Worm (Caenorhabditis elegans) whole organism, L4 larva: Measurements from ENCODE around the gene C05B5.12.

Source experiments
- F10B5.3 ChIP-seq: sonication (generic microtip); optimal IDR thresholded peaks from 2 replicates; lab custom pipeline; 2016; ENCODE audit warnings: mild to moderate bottlenecking, missing genetic modification characterization, missing compliant biosample characterization
- Y48G9A.11 ChIP-seq: fragments of 200-800 bp; sonication (Bioruptor generic); IDR thresholded peaks from 2 replicates; pipeline ENCODE4 v1.3.6; 2022; ENCODE audit warnings: missing genetic modification reagents, missing genetic modification characterization, missing compliant biosample characterization
- Y5F2A.4 ChIP-seq: fragments of 200-800 bp; sonication (Bioruptor generic); optimal IDR thresholded peaks from 2 replicates; lab custom pipeline; 2018; ENCODE audit warnings: mild to moderate bottlenecking, missing genetic modification characterization, missing compliant biosample characterization
- Y75B8A.6 ChIP-seq: fragments of 200-800 bp; sonication (Bioruptor generic); IDR thresholded peaks from 2 replicates; pipeline ENCODE4 v1.3.6; 2022; ENCODE audit warnings: missing genetic modification reagents, missing genetic modification characterization, missing compliant biosample characterization
- ZK546.5 ChIP-seq, 2 experiments: sonication (generic microtip); optimal IDR thresholded peaks; 2 replicates each; lab custom pipeline; 2017; ENCODE audit warnings: missing biosample characterization in 2 of 2, missing genetic modification characterization in 2 of 2
- aha-1 ChIP-seq: fragments of 150-350 bp; peaks from one replicate; lab custom pipeline; 2014; ENCODE audit warnings: missing biosample characterization, missing genetic modification characterization
- attf-4 ChIP-seq: sonication (generic microtip); optimal IDR thresholded peaks from 3 replicates; lab custom pipeline; 2017; ENCODE audit warnings: missing biosample characterization, missing genetic modification characterization
- ceh-20 ChIP-seq: fragments of 200-800 bp; sonication (Bioruptor generic); IDR thresholded peaks from 2 replicates; pipeline ENCODE4 v1.3.6; 2022; ENCODE audit warnings: missing genetic modification reagents, missing genetic modification characterization, missing compliant biosample characterization
- ceh-32 ChIP-seq: sonication (generic microtip); optimal IDR thresholded peaks from 2 replicates; lab custom pipeline; 2016; ENCODE audit warnings: mild to moderate bottlenecking, missing genetic modification characterization, missing compliant biosample characterization; ENCODE audit not compliant: poor library complexity
- dpl-1 ChIP-seq: fragments of 150-350 bp; optimal IDR thresholded peaks from 2 replicates; lab custom pipeline; 2014; ENCODE audit warnings: missing biosample characterization, missing genetic modification reagents, missing genetic modification characterization
- egl-43 ChIP-seq: fragments of 200-800 bp; sonication (Bioruptor generic); IDR thresholded peaks from 2 replicates; pipeline ENCODE4 v1.3.6; 2022; ENCODE audit warnings: missing genetic modification reagents, missing genetic modification characterization, missing compliant biosample characterization
- fkh-10 ChIP-seq: fragments of 150-350 bp; optimal IDR thresholded peaks from 2 replicates; lab custom pipeline; 2014; ENCODE audit warnings: missing biosample characterization, missing genetic modification reagents, missing genetic modification characterization
- hlh-30 ChIP-seq: sonication (generic microtip); optimal IDR thresholded peaks from 2 replicates; lab custom pipeline; 2017; ENCODE audit warnings: antibody characterized with exemption, mild to moderate bottlenecking, missing genetic modification characterization, missing compliant biosample characterization; ENCODE audit not compliant: insufficient read depth
- hmg-1.1 ChIP-seq: fragments of 200-800 bp; sonication (Bioruptor generic); IDR thresholded peaks from 2 replicates; pipeline ENCODE4 v1.3.6; 2022; ENCODE audit warnings: missing genetic modification reagents, missing genetic modification characterization, missing compliant biosample characterization
- lim-7 ChIP-seq: fragments of 200-800 bp; sonication (Bioruptor generic); IDR thresholded peaks from 2 replicates; pipeline ENCODE4 v1.3.6; 2022; ENCODE audit warnings: missing genetic modification characterization, missing compliant biosample characterization
- lin-13 ChIP-seq: fragments of 150-350 bp; optimal IDR thresholded peaks from 2 replicates; lab custom pipeline; 2014; ENCODE audit warnings: missing biosample characterization, missing genetic modification reagents, missing genetic modification characterization
- lin-15B ChIP-seq: fragments of 150-350 bp; sonication (generic microtip); optimal IDR thresholded peaks from 3 replicates; lab custom pipeline; 2014; ENCODE audit warnings: missing biosample characterization, missing genetic modification characterization
- lsy-2 ChIP-seq, 2 experiments: fragments of 150-350 bp in 1 of 2; sonication (generic microtip) in 1 of 2; optimal IDR thresholded peaks; 2 replicates each; lab custom pipeline; 2014 to 2017; ENCODE audit warnings: missing biosample characterization in 2 of 2, missing genetic modification characterization in 2 of 2
- mdl-1 ChIP-seq, 2 experiments: fragments of 150-350 bp in 1 of 2; sonication (generic microtip) in 1 of 2; optimal IDR thresholded peaks; 2 replicates each; lab custom pipeline; 2014 to 2017; ENCODE audit warnings: missing biosample characterization in 2 of 2, missing genetic modification characterization in 2 of 2
- mdt-29 ChIP-seq: fragments of 200-800 bp; sonication (Bioruptor generic); IDR thresholded peaks from 2 replicates; pipeline ENCODE4 v1.3.6; 2022; ENCODE audit warnings: missing genetic modification reagents, missing genetic modification characterization, missing compliant biosample characterization
- nhr-237 ChIP-seq: sonication (generic microtip); optimal IDR thresholded peaks from 2 replicates; lab custom pipeline; 2017; ENCODE audit warnings: missing biosample characterization, missing genetic modification characterization
- nhr-42 ChIP-seq: fragments of 200-800 bp; sonication (Bioruptor generic); IDR thresholded peaks from 2 replicates; pipeline ENCODE4 v1.3.6; 2022; ENCODE audit warnings: missing genetic modification characterization, missing compliant biosample characterization
- nhr-48 ChIP-seq: sonication (generic microtip); optimal IDR thresholded peaks from 2 replicates; lab custom pipeline; 2016; ENCODE audit warnings: mild to moderate bottlenecking, missing genetic modification characterization, missing compliant biosample characterization
- nhr-76 ChIP-seq: fragments of 150-350 bp; optimal IDR thresholded peaks from 2 replicates; lab custom pipeline; 2014; ENCODE audit warnings: missing biosample characterization, missing genetic modification characterization
- pqm-1 ChIP-seq: sonication (generic microtip); optimal IDR thresholded peaks from 2 replicates; lab custom pipeline; 2017; ENCODE audit warnings: missing biosample characterization, missing genetic modification characterization
- rbr-2 ChIP-seq: sonication (generic microtip); optimal IDR thresholded peaks from 2 replicates; lab custom pipeline; 2016; ENCODE audit warnings: missing genotype, missing genetic modification characterization, missing compliant biosample characterization
- saeg-2 ChIP-seq: fragments of 200-800 bp; sonication (Bioruptor generic); IDR thresholded peaks from 2 replicates; pipeline ENCODE4 v1.3.6; 2022; ENCODE audit warnings: missing genetic modification reagents, missing genetic modification characterization, missing compliant biosample characterization
- snpc-1.2 ChIP-seq: fragments of 200-800 bp; sonication (Bioruptor generic); IDR thresholded peaks from 2 replicates; pipeline ENCODE4 v1.3.6; 2022; ENCODE audit warnings: missing genetic modification reagents, missing genetic modification characterization, missing compliant biosample characterization
- snpc-4 ChIP-seq: fragments of 150-350 bp; optimal IDR thresholded peaks from 2 replicates; lab custom pipeline; 2014; ENCODE audit warnings: missing biosample characterization, missing genetic modification characterization
- spr-3 ChIP-seq: fragments of 200-800 bp; sonication (Bioruptor generic); optimal IDR thresholded peaks from 2 replicates; lab custom pipeline; 2018; ENCODE audit warnings: mild to moderate bottlenecking, missing genetic modification characterization, missing compliant biosample characterization
- unc-62 ChIP-seq, 3 experiments: fragments of 150-350 bp in 1 of 3; sonication (generic microtip); optimal IDR thresholded peaks in 2 of 3; peaks in 1 of 3; 1 replicate in 1 of 3; 2 replicates in 2 of 3; lab custom pipeline; 2014 to 2017; ENCODE audit warnings: missing biosample characterization in 3 of 3, missing genetic modification characterization in 3 of 3, missing genetic modification reagents in 3 of 3, missing genotype in 1 of 3
- zfp-2 ChIP-seq: sonication (generic microtip); optimal IDR thresholded peaks from 2 replicates; lab custom pipeline; 2016; ENCODE audit warnings: mild to moderate bottlenecking, missing genetic modification characterization, missing compliant biosample characterization
- ztf-7 ChIP-seq: fragments of 150-350 bp; optimal IDR thresholded peaks from 2 replicates; lab custom pipeline; 2014; ENCODE audit warnings: missing biosample characterization, missing genetic modification characterization

The C05B5.12 gene

ce11 chrIII:10016413-10017051 lies 29.4 kb downstream of the C05B5.12 start, which contains the start of gene rgs-1:
rgs-1 (minus strand) TSS chrIII:10016558.
- TF ChIP-seq mdl-1 (tag; optimal IDR thresholded peaks at IDR 0.05; lab: Kevin White, UChicago) = peak in 1 of 2 experiments; percentile 85
- no peak for TF ChIP-seq nhr-42
- TF ChIP-seq lin-13 (GFP tag; lab: Kevin White, UChicago) = no peak
- no peak for TF ChIP-seq dpl-1 (GFP tag; lab: Kevin White, UChicago)
- TF ChIP-seq spr-3 (GFP tag; lab: Kevin White, UChicago) = no peak
- TF ChIP-seq rbr-2 = peak; percentile 56
- no peak for TF ChIP-seq nhr-76 (tag; lab: Kevin White, UChicago)
- TF ChIP-seq aha-1 = peak; percentile 32
- no peak for TF ChIP-seq attf-4 (tag; lab: Kevin White, UChicago)
- TF ChIP-seq ZK546.5 (tag; optimal IDR thresholded peaks at IDR 0.05; lab: Kevin White, UChicago) = no peak
- TF ChIP-seq snpc-4 (tag; lab: Kevin White, UChicago) = no peak
- peak; percentile 89 for TF ChIP-seq hlh-30
- TF ChIP-seq lim-7 (GFP tag; lab: Robert Waterston, UW) = no peak
- TF ChIP-seq Y75B8A.6 (GFP tag; lab: Robert Waterston, UW) = no peak
- TF ChIP-seq fkh-10 (GFP tag; lab: Kevin White, UChicago) = peak; percentile 37
- peak in 1 of 2 experiments; percentile 95 for TF ChIP-seq unc-62 (GFP tag; optimal IDR thresholded peaks at IDR 0.05 in 1 of 2; lab: Kevin White, UChicago)
- no peak for TF ChIP-seq unc-62 (tag; optimal IDR thresholded peaks at IDR 0.05; lab: Kevin White, UChicago)
- TF ChIP-seq lsy-2 (tag; optimal IDR thresholded peaks at IDR 0.05; lab: Kevin White, UChicago) = peak; percentile 45 to 53
- no peak for TF ChIP-seq pqm-1 (tag; lab: Kevin White, UChicago)
- peak; percentile 64 for TF ChIP-seq hmg-1.1 (GFP tag; lab: Robert Waterston, UW)

- TF ChIP-seq ZK546.5 (tag; optimal IDR thresholded peaks at IDR 0.05; lab: Kevin White, UChicago) = no peak
- no peak for TF ChIP-seq dpl-1 (GFP tag; lab: Kevin White, UChicago)
- no peak for TF ChIP-seq lin-15B
These were observed 30.8 kb downstream of the C05B5.12 start for ce11 chrIII:10018007-10018406.

ce11 chrIII:10023452-10023851 lies 36.3 kb downstream of the C05B5.12 start, which contains the start of gene ins-21:
ins-21 (plus strand) TSS chrIII:10023752.
- TF ChIP-seq nhr-237 (no peak), aha-1 (no peak), saeg-2 (GFP tag; lab: Robert Waterston, UW) (no peak), ceh-20 (GFP tag; lab: Robert Waterston, UW) (no peak), ceh-32 (tag; lab: Kevin White, UChicago) (no peak), mdt-29 (GFP tag; lab: Robert Waterston, UW) (no peak), spr-3 (GFP tag; lab: Kevin White, UChicago) (no peak), snpc-1.2 (GFP tag; lab: Robert Waterston, UW) (no peak), Y5F2A.4 (GFP tag; lab: Kevin White, UChicago) (no peak), ztf-7 (tag; lab: Kevin White, UChicago) (no peak)

- TF ChIP-seq nhr-48 (tag; lab: Kevin White, UChicago) = no peak
- TF ChIP-seq zfp-2 (tag; lab: Kevin White, UChicago) = no peak
- no peak for TF ChIP-seq Y48G9A.11 (GFP tag; lab: Robert Waterston, UW)
- TF ChIP-seq F10B5.3 (tag; lab: Kevin White, UChicago) = no peak
- TF ChIP-seq egl-43 (GFP tag; lab: Robert Waterston, UW) = no peak
These were observed 38.8 kb downstream of the C05B5.12 start, which contains the start of gene ins-22 for ce11 chrIII:10025989-10026388. ins-22 (plus strand) TSS chrIII:10026289.
